Worm (Caenorhabditis elegans) whole organism, young adult: ENCODE measurements around the gene F47B8.4.

ENCODE experiments used
- B0019.2 ChIP-seq: fragments of 200-800 bp; sonication (Bioruptor generic); conservative IDR thresholded peaks from 2 replicates; pipeline ENCODE4 v1.3.6; 2022; ENCODE audit warnings: missing genetic modification reagents, missing genetic modification characterization, missing compliant biosample characterization
- B0336.3 ChIP-seq: fragments of 200-800 bp; sonication (Bioruptor generic); IDR thresholded peaks from 2 replicates; pipeline ENCODE4 v1.3.6; 2022; ENCODE audit warnings: missing genetic modification characterization, missing compliant biosample characterization
- D2030.7 ChIP-seq: fragments of 200-800 bp; sonication (Bioruptor generic); IDR thresholded peaks from 2 replicates; pipeline ENCODE4 v1.3.6; 2022; ENCODE audit warnings: missing genetic modification reagents, missing genetic modification characterization, missing compliant biosample characterization
- F33H1.4 ChIP-seq: fragments of 200-800 bp; sonication (Bioruptor generic); IDR thresholded peaks from 2 replicates; pipeline ENCODE4 v1.3.6; 2022; ENCODE audit warnings: missing genetic modification reagents, missing genetic modification characterization, missing compliant biosample characterization
- F49E8.2 ChIP-seq: sonication (generic microtip); optimal IDR thresholded peaks from 3 replicates; lab custom pipeline; 2017; ENCODE audit warnings: missing genetic modification characterization, mild to moderate bottlenecking, missing compliant biosample characterization, antibody characterized with exemption, moderate library complexity; ENCODE audit not compliant: insufficient read depth
- K12H6.12 ChIP-seq: fragments of 200-800 bp; sonication (Bioruptor generic); optimal IDR thresholded peaks from 2 replicates; lab custom pipeline; 2018; ENCODE audit warnings: mild to moderate bottlenecking, missing genetic modification characterization, missing compliant biosample characterization
- Y53G8AR.9 ChIP-seq: fragments of 200-800 bp; sonication (Bioruptor generic); conservative IDR thresholded peaks from 2 replicates; pipeline ENCODE4 v1.3.6; 2022; ENCODE audit warnings: missing genetic modification reagents, missing genetic modification characterization, missing compliant biosample characterization
- ZK185.1 ChIP-seq: sonication (generic microtip); optimal IDR thresholded peaks from 2 replicates; lab custom pipeline; 2016; ENCODE audit warnings: mild to moderate bottlenecking, missing genetic modification characterization, missing compliant biosample characterization; ENCODE audit not compliant: poor library complexity, severe bottlenecking
- aptf-2 ChIP-seq: fragments of 200-800 bp; sonication (Bioruptor generic); conservative IDR thresholded peaks from 2 replicates; pipeline ENCODE4 v1.3.6; 2022; ENCODE audit warnings: missing genetic modification reagents, missing genetic modification characterization, missing compliant biosample characterization
- atf-7 ChIP-seq: sonication (generic microtip); optimal IDR thresholded peaks from 2 replicates; lab custom pipeline; 2017; ENCODE audit warnings: mild to moderate bottlenecking, missing genetic modification characterization, missing compliant biosample characterization
- athp-1 ChIP-seq: sonication (generic microtip); optimal IDR thresholded peaks from 2 replicates; lab custom pipeline; 2017; ENCODE audit warnings: mild to moderate bottlenecking, missing genetic modification characterization, missing compliant biosample characterization
- attf-6 ChIP-seq: fragments of 200-800 bp; sonication (Bioruptor generic); IDR thresholded peaks from 2 replicates; pipeline ENCODE4 v1.3.6; 2022; ENCODE audit warnings: missing genetic modification reagents, missing genetic modification characterization, missing compliant biosample characterization
- bed-2 ChIP-seq: fragments of 200-800 bp; sonication (Bioruptor generic); IDR thresholded peaks from 2 replicates; pipeline ENCODE4 v1.3.6; 2022; ENCODE audit warnings: missing genetic modification reagents, missing genetic modification characterization, missing compliant biosample characterization
- cebp-2 ChIP-seq: fragments of 200-800 bp; sonication (Bioruptor generic); IDR thresholded peaks from 2 replicates; pipeline ENCODE4 v1.3.6; 2022; ENCODE audit warnings: missing genetic modification characterization, missing compliant biosample characterization
- ceh-79 ChIP-seq: sonication (generic microtip); optimal IDR thresholded peaks from 2 replicates; lab custom pipeline; 2017; ENCODE audit warnings: mild to moderate bottlenecking, missing genetic modification characterization, missing compliant biosample characterization
- ceh-91 ChIP-seq: fragments of 200-800 bp; sonication (Bioruptor generic); IDR thresholded peaks from 2 replicates; pipeline ENCODE4 v1.3.6; 2022; ENCODE audit warnings: missing genetic modification reagents, missing genetic modification characterization, missing compliant biosample characterization
- die-1 ChIP-seq: sonication (generic microtip); optimal IDR thresholded peaks from 2 replicates; lab custom pipeline; 2016; ENCODE audit warnings: missing genotype, mild to moderate bottlenecking, missing genetic modification characterization, missing compliant biosample characterization
- dox-1 ChIP-seq: fragments of 200-800 bp; sonication (Bioruptor generic); IDR thresholded peaks from 2 replicates; pipeline ENCODE4 v1.3.6; 2022; ENCODE audit warnings: missing genetic modification reagents, missing genetic modification characterization, missing compliant biosample characterization
- dpl-1 ChIP-seq: fragments of 150-350 bp; optimal IDR thresholded peaks from 2 replicates; lab custom pipeline; 2014; ENCODE audit warnings: missing biosample characterization, missing genetic modification reagents, missing genetic modification characterization
- egrh-3 ChIP-seq: fragments of 200-800 bp; sonication (Bioruptor generic); IDR thresholded peaks from 2 replicates; pipeline ENCODE4 v1.3.6; 2022; ENCODE audit warnings: missing genetic modification reagents, missing genetic modification characterization, missing compliant biosample characterization
- him-1 ChIP-seq: sonication (generic microtip); optimal IDR thresholded peaks from 2 replicates; lab custom pipeline; 2016; ENCODE audit warnings: missing genotype, missing genetic modification reagents, missing genetic modification characterization, missing compliant biosample characterization
- hlh-12 ChIP-seq: sonication (generic microtip); optimal IDR thresholded peaks from 2 replicates; lab custom pipeline; 2016; ENCODE audit warnings: missing genetic modification characterization, missing compliant biosample characterization
- hrde-1 ChIP-seq: sonication (generic microtip); optimal IDR thresholded peaks from 2 replicates; lab custom pipeline; 2016; ENCODE audit warnings: missing genetic modification characterization, mild to moderate bottlenecking, missing compliant biosample characterization, moderate library complexity, missing genotype, missing genetic modification reagents, borderline replicate concordance
- hsf-1 ChIP-seq: fragments of 200-800 bp; sonication (Bioruptor generic); IDR thresholded peaks from 2 replicates; pipeline ENCODE4 v1.3.6; 2022; ENCODE audit warnings: missing genetic modification reagents, missing genetic modification characterization, missing compliant biosample characterization
- let-607 ChIP-seq, 2 experiments: fragments of 200-800 bp in 1 of 2; sonication (Bioruptor generic) in 1 of 2; sonication (generic microtip) in 1 of 2; optimal IDR thresholded peaks; 2 replicates each; lab custom pipeline; 2016 to 2018; ENCODE audit warnings: mild to moderate bottlenecking in 2 of 2, missing compliant biosample characterization in 2 of 2, missing genetic modification characterization in 2 of 2, moderate library complexity in 2 of 2, missing genotype in 1 of 2
- lin-26 ChIP-seq: fragments of 200-800 bp; sonication (Bioruptor generic); IDR thresholded peaks from 2 replicates; pipeline ENCODE4 v1.3.6; 2022; ENCODE audit warnings: missing genetic modification reagents, missing genetic modification characterization, missing compliant biosample characterization
- lin-54 ChIP-seq: fragments of 200-800 bp; sonication (Bioruptor generic); optimal IDR thresholded peaks from 2 replicates; lab custom pipeline; 2018; ENCODE audit warnings: mild to moderate bottlenecking, missing genetic modification characterization, missing compliant biosample characterization
- lsl-1 ChIP-seq: fragments of 200-800 bp; sonication (Bioruptor generic); optimal IDR thresholded peaks from 2 replicates; lab custom pipeline; 2018; ENCODE audit warnings: mild to moderate bottlenecking, missing genetic modification characterization, moderate library complexity, missing compliant biosample characterization
- madf-6 ChIP-seq: fragments of 200-800 bp; sonication (Bioruptor generic); IDR thresholded peaks from 2 replicates; pipeline ENCODE4 v1.3.6; 2022; ENCODE audit warnings: missing genetic modification reagents, missing genetic modification characterization, missing compliant biosample characterization
- mcd-1 ChIP-seq: fragments of 200-800 bp; sonication (Bioruptor generic); IDR thresholded peaks from 2 replicates; pipeline ENCODE4 v1.3.6; 2022; ENCODE audit warnings: missing genetic modification reagents, missing genetic modification characterization, missing compliant biosample characterization
- mel-28 ChIP-seq: sonication (generic microtip); optimal IDR thresholded peaks from 2 replicates; lab custom pipeline; 2016; ENCODE audit warnings: borderline replicate concordance, mild to moderate bottlenecking, missing genetic modification characterization, missing compliant biosample characterization
- nhr-179 ChIP-seq: sonication (generic microtip); optimal IDR thresholded peaks from 2 replicates; lab custom pipeline; 2016; ENCODE audit warnings: mild to moderate bottlenecking, missing genetic modification characterization, missing compliant biosample characterization
- rec-8 ChIP-seq, 2 experiments: sonication (generic microtip); optimal IDR thresholded peaks; 2 replicates each; lab custom pipeline; 2016; ENCODE audit warnings: mild to moderate bottlenecking in 2 of 2, missing genetic modification characterization in 2 of 2, missing genetic modification reagents in 2 of 2, missing genotype in 2 of 2, missing biosample characterization in 1 of 2, missing compliant biosample characterization in 1 of 2, moderate library complexity in 1 of 2
- snpc-1.1 ChIP-seq: sonication (generic microtip); optimal IDR thresholded peaks from 2 replicates; lab custom pipeline; 2017; ENCODE audit warnings: missing genetic modification characterization, mild to moderate bottlenecking, missing compliant biosample characterization, antibody characterized with exemption, moderate library complexity, missing genotype, missing genetic modification reagents; ENCODE audit not compliant: insufficient read depth
- snpc-1.3 ChIP-seq: sonication (generic microtip); optimal IDR thresholded peaks from 2 replicates; lab custom pipeline; 2017; ENCODE audit warnings: missing genetic modification characterization, mild to moderate bottlenecking, missing compliant biosample characterization, antibody characterized with exemption, moderate library complexity, missing genotype, missing genetic modification reagents; ENCODE audit not compliant: insufficient read depth
- tbp1 ChIP-seq: fragments of 200-800 bp; sonication (Bioruptor generic); optimal IDR thresholded peaks from 2 replicates; lab custom pipeline; 2018; ENCODE audit warnings: mild to moderate bottlenecking, missing genetic modification characterization, missing compliant biosample characterization
- tbx-9 ChIP-seq: sonication (generic microtip); optimal IDR thresholded peaks from 2 replicates; lab custom pipeline; 2016; ENCODE audit warnings: borderline replicate concordance, missing genetic modification characterization, inconsistent platforms, missing compliant biosample characterization
- tlf-1 ChIP-seq: fragments of 200-800 bp; sonication (Bioruptor generic); optimal IDR thresholded peaks from 2 replicates; lab custom pipeline; 2018; ENCODE audit warnings: mild to moderate bottlenecking, missing genetic modification characterization, missing compliant biosample characterization
- zfh-2 ChIP-seq: fragments of 200-800 bp; sonication (Bioruptor generic); conservative IDR thresholded peaks from 2 replicates; pipeline ENCODE4 v1.3.6; 2022; ENCODE audit warnings: missing genetic modification reagents, missing genetic modification characterization, missing compliant biosample characterization
- zim-3 ChIP-seq: sonication (generic microtip); optimal IDR thresholded peaks from 2 replicates; lab custom pipeline; 2017; ENCODE audit warnings: mild to moderate bottlenecking, missing genetic modification characterization, moderate library complexity, missing compliant biosample characterization
- ztf-26 ChIP-seq: sonication (generic microtip); optimal IDR thresholded peaks from 2 replicates; lab custom pipeline; 2017; ENCODE audit warnings: missing genetic modification characterization, missing compliant biosample characterization

Gene F47B8.4

ce11 chrV:14283241-14283640 is 41.2 kb downstream of the F47B8.4 start, which contains the start of gene F40G12.10:
F40G12.10 (plus strand) TSS chrV:14283541.
- TF ChIP-seq B0336.3 (GFP tag; lab: Robert Waterston, UW), result no peak
- no peak for TF ChIP-seq aptf-2 (GFP tag; lab: Robert Waterston, UW)
- TF ChIP-seq nhr-179 (tag; lab: Kevin White, UChicago), result no peak
- TF ChIP-seq zfh-2, result no peak
- no peak for TF ChIP-seq hrde-1 (tag; lab: Kevin White, UChicago)
- TF ChIP-seq lin-54 (GFP tag; lab: Kevin White, UChicago), result no peak
- no peak for TF ChIP-seq tbx-9 (tag; lab: Kevin White, UChicago)
- TF ChIP-seq lin-26 (GFP tag; lab: Robert Waterston, UW), result no peak
- no peak for TF ChIP-seq K12H6.12 (tag; lab: Kevin White, UChicago)
- TF ChIP-seq hlh-12, result no peak
- no peak for TF ChIP-seq let-607 (tag; optimal IDR thresholded peaks at IDR 0.05; lab: Kevin White, UChicago)
- TF ChIP-seq dpl-1 (GFP tag; lab: Kevin White, UChicago), result no peak
- no peak for TF ChIP-seq F33H1.4 (GFP tag; lab: Robert Waterston, UW)
- TF ChIP-seq rec-8 (tag; optimal IDR thresholded peaks at IDR 0.05; lab: Kevin White, UChicago), result no peak
- TF ChIP-seq cebp-2, result no peak

ce11 chrV:14282222-14282709 is 42.2 kb downstream of the F47B8.4 start, which contains the start of the genes srt-74 and F40G12.9:
srt-74 (minus strand) TSS chrV:14282322.
F40G12.9 (plus strand) TSS chrV:14282659.
- TF ChIP-seq mel-28 (tag; lab: Kevin White, UChicago) (no peak), ztf-26 (tag; lab: Kevin White, UChicago) (no peak), athp-1 (tag; lab: Kevin White, UChicago) (no peak)

- no peak for TF ChIP-seq K12H6.12 (tag; lab: Kevin White, UChicago)
- no peak for TF ChIP-seq tlf-1 (GFP tag; lab: Kevin White, UChicago)
- no peak for TF ChIP-seq lin-26 (GFP tag; lab: Robert Waterston, UW)
- TF ChIP-seq egrh-3 (GFP tag; lab: Robert Waterston, UW), result no peak
- TF ChIP-seq bed-2 (GFP tag; lab: Robert Waterston, UW), result no peak
- no peak for TF ChIP-seq atf-7
- TF ChIP-seq Y53G8AR.9 (GFP tag; lab: Robert Waterston, UW), result no peak
- TF ChIP-seq ceh-79 (tag; lab: Kevin White, UChicago), result no peak
- no peak for TF ChIP-seq die-1 (tag; lab: Kevin White, UChicago)
- TF ChIP-seq ZK185.1, result no peak
- TF ChIP-seq zim-3 (tag; lab: Kevin White, UChicago), result no peak
- no peak for TF ChIP-seq dpl-1 (GFP tag; lab: Kevin White, UChicago)
- no peak for TF ChIP-seq F49E8.2 (tag; lab: Kevin White, UChicago)
- TF ChIP-seq ceh-91, result no peak
- TF ChIP-seq dox-1 (GFP tag; lab: Robert Waterston, UW), result no peak
Measured at ce11 chrV:14279777-14280176, 44.7 kb downstream of the F47B8.4 start, which contains the start of gene srt-33. srt-33 (minus strand) TSS chrV:14279877.

- peak; percentile 52 for TF ChIP-seq mcd-1
- TF ChIP-seq snpc-1.1 (tag; lab: Kevin White, UChicago), result peak; percentile 90
- 0 out of 2 replicates have a peak, but pooled peaks have one; percentile 19 for TF ChIP-seq B0019.2
- TF ChIP-seq attf-6 (GFP tag; lab: Robert Waterston, UW), result peak; percentile 87; the same call in 1 of the 2 replicates
- peak; percentile 19 for TF ChIP-seq lsl-1
- peak; percentile 55 for TF ChIP-seq madf-6 (GFP tag; lab: Robert Waterston, UW)
- peak; percentile 48 for TF ChIP-seq D2030.7 (GFP tag; lab: Robert Waterston, UW)
- peak; percentile 43 for TF ChIP-seq snpc-1.3
- peak; percentile 87 for TF ChIP-seq him-1 (tag; lab: Kevin White, UChicago)
- TF ChIP-seq tbp1 (GFP tag; lab: Kevin White, UChicago), result peak; percentile 51
- peak; percentile 53; the same call in 1 of the 2 replicates for TF ChIP-seq lin-26 (GFP tag; lab: Robert Waterston, UW)
- 0 out of 2 replicates have a peak, but pooled peaks have one; percentile 23 for TF ChIP-seq hsf-1 (GFP tag; lab: Robert Waterston, UW)
- peak; percentile 25; the same call in 1 of the 2 replicates for TF ChIP-seq F33H1.4 (GFP tag; lab: Robert Waterston, UW)
Measured at ce11 chrV:14277456-14277855, 47.0 kb downstream of the F47B8.4 start.
